Worm (Caenorhabditis elegans): Measurements from ENCODE around the gene srh-113.

DNA sequence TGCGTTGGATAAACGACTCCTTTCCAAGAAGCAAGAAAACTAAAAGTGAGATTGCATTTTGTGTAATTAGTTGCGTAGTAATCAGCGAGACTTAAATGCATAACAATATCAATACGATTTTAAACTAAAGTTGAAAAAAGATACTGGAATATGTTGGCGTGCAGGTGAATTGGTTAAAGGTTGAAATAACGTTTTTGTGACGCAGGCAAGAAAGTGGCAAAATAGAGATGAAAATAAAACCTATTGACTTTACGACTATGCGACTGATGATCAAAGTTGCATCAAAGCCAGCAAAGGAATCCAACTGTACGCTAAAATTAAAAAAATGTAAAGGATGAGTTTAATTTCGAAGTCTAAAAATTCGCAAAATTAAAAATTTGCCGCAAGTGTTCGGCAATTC lies 47.4 kb upstream of the srh-113 start, which contains the start of gene srh-102:
- TF ChIP-seq ama-1 (optimal IDR thresholded peaks at IDR 0.05) (no peak), sea-1 (GFP tag; conservative IDR thresholded peaks at IDR 0.05) (no peak), ceh-36 (tag; optimal IDR thresholded peaks at IDR 0.05) (no peak), B0310.2 (tag; optimal IDR thresholded peaks at IDR 0.05) (no peak), ceh-13 (GFP tag; optimal IDR thresholded peaks at IDR 0.05) (no peak), aly-1 (tag; optimal IDR thresholded peaks at IDR 0.05) (no peak), pes-1 (GFP tag; IDR thresholded peaks at IDR 0.05) (no peak), tbx-11 (GFP tag; IDR thresholded peaks at IDR 0.05) (no peak)

All from whole organism, early embryonic.